Fruit fly (Drosophila melanogaster) whole organism: ENCODE results near the gene Flo2.

Experiments
- Dll ChIP-seq: fragments of >200 bp; optimal IDR thresholded peaks from 2 replicates; lab custom pipeline; 2017
- EcR ChIP-seq, 2 experiments: fragments of >200 bp; optimal IDR thresholded peaks; 2 replicates each; lab custom pipeline; 2017; ENCODE audit warnings: missing biosample characterization in 2 of 2, missing genetic modification characterization in 2 of 2, missing genetic modification reagents in 2 of 2
- psq ChIP-seq: fragments of >200 bp; optimal IDR thresholded peaks from 2 replicates; lab custom pipeline; 2017
- usp ChIP-seq: fragments of >200 bp; optimal IDR thresholded peaks from 2 replicates; lab custom pipeline; 2017; ENCODE audit warnings: missing biosample characterization, missing genetic modification characterization, mixed read lengths

DNA sequence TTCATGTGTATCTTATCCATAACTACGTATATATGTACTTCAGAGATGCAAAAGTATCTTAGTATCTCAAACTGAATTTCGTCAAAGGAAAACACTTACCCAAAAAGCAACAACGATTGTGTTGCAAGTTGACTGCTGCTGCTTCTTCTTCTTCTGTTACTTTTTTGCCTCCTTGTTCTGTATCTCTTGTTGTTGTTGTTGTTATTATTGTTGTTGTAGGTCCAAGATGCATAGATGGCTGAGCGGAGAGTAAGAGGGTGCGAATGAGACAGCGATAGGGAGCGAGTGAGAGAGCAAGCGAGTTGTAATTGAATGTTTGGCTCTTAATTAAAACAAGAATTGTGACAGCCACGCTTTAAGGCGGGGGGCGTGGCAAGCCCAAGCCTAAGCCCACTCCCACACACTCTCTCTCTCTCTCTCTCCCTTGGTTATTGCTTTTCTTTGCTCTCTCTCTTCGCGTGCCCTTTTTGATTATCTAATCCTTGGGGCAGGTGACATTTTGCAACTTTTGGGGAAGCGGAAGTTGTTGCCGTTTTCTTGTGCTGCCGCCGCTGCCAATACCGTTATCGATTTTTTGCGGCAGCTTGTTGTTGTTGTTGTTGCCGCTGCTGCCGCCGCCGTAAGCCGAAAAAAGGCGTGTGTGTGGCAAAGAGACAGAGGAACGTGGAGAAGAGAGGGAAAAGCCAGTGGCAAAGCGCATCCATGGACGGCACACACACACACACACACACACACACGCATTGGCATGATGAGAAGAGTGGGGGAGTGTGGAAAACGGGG is 14.3 kb upstream of the Flo2 start:
- no peak for TF ChIP-seq psq
- TF ChIP-seq usp: no peak
- TF ChIP-seq EcR (GFP tag; optimal IDR thresholded peaks at IDR 0.05; lab: Kevin White, UChicago): no peak
- TF ChIP-seq Dll (lab: Kevin White, UChicago): no peak
